Worm (Caenorhabditis elegans) whole organism, midembryonic: ENCODE measurements around the gene C30A5.16.

Source experiments
- T22C8.4 ChIP-seq: fragments of 200-800 bp; sonication (Bioruptor generic); IDR thresholded peaks from 2 replicates; pipeline ENCODE4 v1.3.6; 2022; ENCODE audit warnings: missing genetic modification characterization, missing compliant biosample characterization
- cog-1 ChIP-seq: sonication (generic microtip); optimal IDR thresholded peaks from 2 replicates; lab custom pipeline; 2016; ENCODE audit warnings: missing genetic modification characterization, missing compliant biosample characterization
- flt-1 ChIP-seq: fragments of 200-800 bp; sonication (Bioruptor generic); IDR thresholded peaks from 2 replicates; pipeline ENCODE4 v1.3.6; 2022; ENCODE audit warnings: missing genetic modification characterization, missing compliant biosample characterization
- klf-2 ChIP-seq: fragments of 200-800 bp; sonication (Bioruptor generic); conservative IDR thresholded peaks from 2 replicates; pipeline ENCODE4 v1.3.6; 2022; ENCODE audit warnings: missing genetic modification reagents, missing genetic modification characterization, missing compliant biosample characterization
- med-1 ChIP-seq: sonication (generic microtip); optimal IDR thresholded peaks from 2 replicates; lab custom pipeline; 2017; ENCODE audit warnings: missing genetic modification characterization, mild to moderate bottlenecking, missing compliant biosample characterization, antibody characterized with exemption, missing genetic modification reagents; ENCODE audit not compliant: insufficient read depth
- ref-1 ChIP-seq: fragments of 200-800 bp; sonication (Bioruptor generic); conservative IDR thresholded peaks from 2 replicates; pipeline ENCODE4 v1.3.6; 2022; ENCODE audit warnings: missing genetic modification reagents, missing genetic modification characterization, missing compliant biosample characterization
- tab-1 ChIP-seq: fragments of 200-800 bp; sonication (Bioruptor generic); IDR thresholded peaks from 2 replicates; pipeline ENCODE4 v1.3.6; 2022; ENCODE audit warnings: missing genetic modification characterization, missing compliant biosample characterization
- ztf-23 ChIP-seq: fragments of 200-800 bp; sonication (Bioruptor generic); IDR thresholded peaks from 2 replicates; pipeline ENCODE4 v1.3.6; 2022; ENCODE audit warnings: missing genetic modification reagents, missing genetic modification characterization, missing compliant biosample characterization
- ztf-29 ChIP-seq: fragments of 200-800 bp; sonication (Bioruptor generic); IDR thresholded peaks from 2 replicates; pipeline ENCODE4 v1.3.6; 2022; ENCODE audit warnings: missing genetic modification reagents, missing genetic modification characterization, missing compliant biosample characterization

C30A5.16 gene

DNA sequence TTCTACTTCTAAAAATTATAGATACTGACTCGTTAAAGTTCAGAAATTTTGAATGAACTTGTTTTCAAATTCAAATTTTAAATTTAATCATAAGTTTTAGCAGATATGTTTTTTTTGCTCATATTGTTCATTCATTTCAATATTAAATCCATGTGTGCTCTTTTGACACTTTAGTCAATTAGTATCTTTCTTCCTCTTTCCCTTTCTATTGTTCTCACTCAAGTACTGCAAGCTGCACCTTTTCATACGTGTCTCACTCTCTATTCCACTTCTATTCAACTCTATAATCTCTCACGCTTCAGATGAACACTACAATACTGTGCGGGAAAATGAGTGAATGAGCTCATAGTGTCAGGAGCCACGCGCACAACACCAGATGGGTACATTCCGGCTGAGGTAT, at the start of gene C30A5.16:
Gene C30A5.16 (plus strand): TSS at position 301 of the 400 bp plus-strand sequence.
- TF ChIP-seq flt-1 (GFP tag; lab: Robert Waterston, UW): no peak
- TF ChIP-seq ztf-29 (GFP tag; lab: Robert Waterston, UW): no peak
- TF ChIP-seq ztf-23 (GFP tag; lab: Robert Waterston, UW): no peak
- TF ChIP-seq ref-1 (GFP tag; lab: Robert Waterston, UW): no peak
- no peak for TF ChIP-seq cog-1
- TF ChIP-seq T22C8.4: no peak
- TF ChIP-seq klf-2 (GFP tag; lab: Robert Waterston, UW): no peak
- TF ChIP-seq tab-1 (GFP tag; lab: Robert Waterston, UW): no peak
- TF ChIP-seq med-1 (GFP tag; lab: Kevin White, UChicago): no peak

ce11 chrIII:8172609-8173133, 45.3 kb upstream of the C30A5.16 start:
- TF ChIP-seq tab-1 (GFP tag; lab: Robert Waterston, UW): no peak
- no peak for TF ChIP-seq ztf-23 (GFP tag; lab: Robert Waterston, UW)
- TF ChIP-seq T22C8.4: no peak
- no peak for TF ChIP-seq flt-1 (GFP tag; lab: Robert Waterston, UW)
- TF ChIP-seq ztf-29 (GFP tag; lab: Robert Waterston, UW): no peak
- TF ChIP-seq klf-2 (GFP tag; lab: Robert Waterston, UW): no peak
- no peak for TF ChIP-seq ref-1 (GFP tag; lab: Robert Waterston, UW)
- TF ChIP-seq med-1 (GFP tag; lab: Kevin White, UChicago): no peak
- no peak for TF ChIP-seq cog-1

ce11 chrIII:8175263-8175662, 42.8 kb upstream of the C30A5.16 start:
- TF ChIP-seq ztf-23 (GFP tag; lab: Robert Waterston, UW): no peak

DNA sequence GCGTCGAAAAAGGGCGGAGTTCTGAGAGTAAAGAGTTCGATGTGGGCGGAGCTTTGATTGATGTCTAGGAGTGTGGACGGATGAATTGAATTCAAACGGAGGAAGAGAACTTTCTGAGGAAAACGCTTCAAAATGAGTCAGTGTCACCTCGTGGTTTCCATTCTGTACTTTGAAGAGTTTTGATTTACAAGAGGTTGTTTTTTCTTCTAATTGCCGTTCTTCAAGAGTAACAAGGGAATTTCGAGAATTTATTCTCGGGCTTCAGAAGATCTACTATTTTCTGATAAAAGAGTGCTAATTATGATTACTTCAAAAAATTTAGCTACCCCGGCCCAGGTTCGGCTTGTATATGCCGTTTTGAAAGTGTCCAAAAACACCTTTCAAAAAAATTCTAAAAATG, 41.8 kb upstream of the C30A5.16 start, which contains the start of gene C50C3.12:
Gene C50C3.12 (plus strand): TSS at position 301 of the 400 bp plus-strand sequence.
- TF ChIP-seq flt-1 (GFP tag; lab: Robert Waterston, UW): no peak
- no peak for TF ChIP-seq klf-2 (GFP tag; lab: Robert Waterston, UW)
- no peak for TF ChIP-seq ztf-29 (GFP tag; lab: Robert Waterston, UW)
- TF ChIP-seq ref-1 (GFP tag; lab: Robert Waterston, UW): no peak
- TF ChIP-seq tab-1 (GFP tag; lab: Robert Waterston, UW): no peak
- no peak for TF ChIP-seq med-1 (GFP tag; lab: Kevin White, UChicago)
- TF ChIP-seq ztf-23 (GFP tag; lab: Robert Waterston, UW): no peak
- no peak for TF ChIP-seq T22C8.4
- TF ChIP-seq cog-1: no peak

DNA sequence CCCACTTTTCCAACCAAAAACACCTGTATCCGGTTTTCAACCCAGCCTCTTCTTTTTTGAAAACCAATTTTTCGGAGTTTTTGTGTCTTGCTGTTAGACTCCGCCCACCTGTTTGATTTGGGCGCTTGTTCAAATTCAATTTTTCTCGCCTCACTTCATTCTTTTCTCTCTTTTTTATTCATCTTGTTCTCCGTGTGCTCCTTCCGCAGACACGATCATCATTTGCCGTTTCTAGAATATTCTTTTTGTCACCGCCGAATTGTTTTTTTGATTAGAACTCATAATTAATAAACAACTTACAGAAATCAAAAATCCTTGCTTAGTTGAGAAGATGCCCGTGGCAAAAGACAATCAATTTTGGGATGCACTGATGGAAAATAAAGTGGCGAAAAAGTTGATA, 39.1 kb upstream of the C30A5.16 start, which contains the start of gene C50C3.5:
Gene C50C3.5 (plus strand): TSS at position 301 of the 400 bp plus-strand sequence.
- TF ChIP-seq T22C8.4 (no peak), klf-2 (GFP tag; lab: Robert Waterston, UW) (no peak), ref-1 (GFP tag; lab: Robert Waterston, UW) (no peak), ztf-29 (GFP tag; lab: Robert Waterston, UW) (no peak), tab-1 (GFP tag; lab: Robert Waterston, UW) (no peak), ztf-23 (GFP tag; lab: Robert Waterston, UW) (no peak), flt-1 (GFP tag; lab: Robert Waterston, UW) (no peak), med-1 (GFP tag; lab: Kevin White, UChicago) (no peak), cog-1 (no peak)

DNA sequence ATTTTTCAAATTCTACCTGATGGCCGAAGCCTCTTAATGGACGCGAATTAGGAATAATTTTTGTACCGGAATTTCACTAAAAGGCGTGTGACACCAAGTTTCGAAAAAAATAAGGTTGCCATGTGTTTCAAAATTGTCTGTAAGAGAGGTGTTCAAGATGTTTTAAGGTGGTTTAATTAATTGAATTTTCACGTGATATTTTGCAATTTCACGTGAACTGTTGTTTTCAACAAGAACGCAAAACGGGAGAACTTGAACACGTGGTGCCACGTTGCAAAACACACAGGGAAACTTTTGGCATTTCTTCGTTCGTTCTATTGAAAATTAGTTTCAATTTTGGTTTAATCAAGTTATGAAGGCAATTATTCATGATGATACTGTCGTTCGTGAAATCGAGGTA, 36.4 kb upstream of the C30A5.16 start, which contains the start of gene spc-2:
Gene spc-2 (plus strand): TSS at position 301 of the 400 bp plus-strand sequence.
- TF ChIP-seq med-1 (GFP tag; lab: Kevin White, UChicago): no peak
- TF ChIP-seq klf-2 (GFP tag; lab: Robert Waterston, UW): no peak
- no peak for TF ChIP-seq ref-1 (GFP tag; lab: Robert Waterston, UW)
- TF ChIP-seq tab-1 (GFP tag; lab: Robert Waterston, UW): no peak
- TF ChIP-seq T22C8.4: no peak
- no peak for TF ChIP-seq cog-1
- TF ChIP-seq ztf-29 (GFP tag; lab: Robert Waterston, UW): no peak
- TF ChIP-seq ztf-23 (GFP tag; lab: Robert Waterston, UW): no peak
- no peak for TF ChIP-seq flt-1 (GFP tag; lab: Robert Waterston, UW)

ce11 chrIII:8182573-8182972, 35.4 kb upstream of the C30A5.16 start:
- TF ChIP-seq T22C8.4 (no peak), ztf-29 (GFP tag; lab: Robert Waterston, UW) (no peak), med-1 (GFP tag; lab: Kevin White, UChicago) (no peak)

ce11 chrIII:8185130-8185529, 32.9 kb upstream of the C30A5.16 start:
- no peak for TF ChIP-seq klf-2 (GFP tag; lab: Robert Waterston, UW)
- TF ChIP-seq tab-1 (GFP tag; lab: Robert Waterston, UW): no peak
- no peak for TF ChIP-seq ref-1 (GFP tag; lab: Robert Waterston, UW)
- no peak for TF ChIP-seq med-1 (GFP tag; lab: Kevin White, UChicago)
- no peak for TF ChIP-seq T22C8.4
- no peak for TF ChIP-seq ztf-23 (GFP tag; lab: Robert Waterston, UW)
- no peak for TF ChIP-seq flt-1 (GFP tag; lab: Robert Waterston, UW)
- TF ChIP-seq ztf-29 (GFP tag; lab: Robert Waterston, UW): no peak
- TF ChIP-seq cog-1: no peak

DNA sequence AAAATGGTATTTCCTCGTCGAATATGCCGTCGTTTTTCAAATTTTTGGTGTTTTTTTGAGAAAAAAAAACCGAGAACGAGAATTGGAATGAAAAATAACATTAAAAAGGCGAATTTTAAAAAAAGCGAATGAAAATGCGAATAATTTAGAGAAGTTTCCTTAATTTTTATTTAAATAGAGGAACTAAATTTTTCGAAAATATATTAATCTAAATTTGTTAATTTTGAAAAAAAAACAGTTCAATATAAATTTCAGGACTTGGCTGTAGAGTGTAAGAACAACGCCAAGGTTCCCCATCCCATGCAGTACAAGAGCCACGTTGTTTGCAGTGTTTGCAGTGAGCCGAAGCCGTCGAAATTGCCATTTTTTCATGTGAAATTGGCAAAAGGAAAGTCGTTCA, 27.5 kb upstream of the C30A5.16 start, which contains the start of gene C50C3.19:
Gene C50C3.19 (plus strand): TSS at position 301 of the 400 bp plus-strand sequence.
- TF ChIP-seq ref-1 (GFP tag; lab: Robert Waterston, UW): no peak
- no peak for TF ChIP-seq ztf-29 (GFP tag; lab: Robert Waterston, UW)
- no peak for TF ChIP-seq ztf-23 (GFP tag; lab: Robert Waterston, UW)
- no peak for TF ChIP-seq tab-1 (GFP tag; lab: Robert Waterston, UW)
- TF ChIP-seq klf-2 (GFP tag; lab: Robert Waterston, UW): no peak
- TF ChIP-seq cog-1: no peak
- TF ChIP-seq med-1 (GFP tag; lab: Kevin White, UChicago): no peak
- TF ChIP-seq flt-1 (GFP tag; lab: Robert Waterston, UW): no peak
